Fruit fly (Drosophila melanogaster) ovary, adult (tissue): Measurements from ENCODE around the gene dyw.

Source experiments
- CG17801 ChIP-seq: fragments of 200-800 bp; optimal IDR thresholded peaks from 2 replicates; lab custom pipeline; 2019; ENCODE audit warnings: missing biosample characterization, mild to moderate bottlenecking, missing genetic modification characterization, moderate library complexity; ENCODE audit not compliant: partially characterized antibody

The dyw gene

DNA sequence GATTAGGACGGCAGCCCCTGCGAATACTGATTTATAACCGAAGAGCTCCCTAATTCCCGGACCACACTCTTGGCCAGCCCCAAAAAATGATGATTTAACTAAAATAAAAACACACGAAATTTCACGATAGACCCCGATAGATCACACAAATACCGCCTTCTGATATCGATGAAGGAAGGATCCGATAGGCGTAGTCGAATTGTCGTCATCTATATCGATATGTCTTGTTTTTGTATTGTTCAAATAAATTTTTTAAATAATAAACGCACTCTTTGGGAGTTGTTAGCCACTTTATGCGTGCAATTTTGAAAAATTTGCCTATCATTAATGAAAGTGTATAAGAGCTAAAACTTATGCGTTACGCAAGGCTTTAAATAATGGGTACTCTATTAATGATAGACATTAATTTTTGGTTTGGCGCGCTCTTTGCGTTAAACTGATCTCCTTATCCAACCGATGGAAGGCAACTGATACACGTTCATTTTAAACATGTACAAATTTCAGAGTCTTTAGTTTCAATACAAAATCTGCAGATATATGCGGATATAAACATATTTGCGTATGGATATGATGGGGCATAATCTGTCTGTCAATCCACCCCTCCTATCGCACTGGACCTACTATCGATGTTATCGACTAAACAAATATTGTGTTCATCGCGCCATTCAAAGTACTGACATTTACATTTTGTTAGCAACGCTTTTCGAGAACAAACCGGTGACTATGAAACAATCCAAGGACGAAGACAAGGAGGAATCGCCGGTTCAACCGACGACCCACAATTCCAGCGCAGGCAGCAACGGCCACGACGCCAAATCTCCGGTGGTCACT lies 4.6 kb upstream of the dyw start, which contains the start of the genes Spg7 and Lint-O:
Gene Spg7, minus strand, starts transcription at position 148 of the 831 bp plus-strand sequence.
Gene Lint-O, plus strand, starts transcription at position 638 of the 831 bp plus-strand sequence.
- no peak for TF ChIP-seq CG17801 (GFP tag; lab: Kevin White, UChicago)

DNA sequence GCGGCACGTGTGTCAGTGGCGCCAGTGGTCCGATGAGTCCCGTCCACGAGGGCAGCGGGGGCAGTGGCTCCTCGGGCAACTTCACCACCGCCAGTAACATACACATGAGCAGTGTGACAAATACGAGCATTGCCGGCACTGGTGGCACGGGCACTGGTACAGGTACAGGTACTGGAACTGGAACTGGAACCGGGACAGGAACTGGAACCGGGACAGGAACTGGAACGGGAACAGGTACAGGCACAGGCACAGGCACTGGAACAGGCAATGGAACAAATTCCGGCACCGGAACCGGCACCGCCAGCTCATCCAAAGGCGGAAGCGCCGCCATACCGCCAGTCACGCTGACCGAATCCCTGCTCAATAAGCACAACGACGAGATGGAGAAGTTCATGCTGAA lies 3.3 kb downstream of the dyw start:
- TF ChIP-seq CG17801 (GFP tag; lab: Kevin White, UChicago), result no peak

DNA sequence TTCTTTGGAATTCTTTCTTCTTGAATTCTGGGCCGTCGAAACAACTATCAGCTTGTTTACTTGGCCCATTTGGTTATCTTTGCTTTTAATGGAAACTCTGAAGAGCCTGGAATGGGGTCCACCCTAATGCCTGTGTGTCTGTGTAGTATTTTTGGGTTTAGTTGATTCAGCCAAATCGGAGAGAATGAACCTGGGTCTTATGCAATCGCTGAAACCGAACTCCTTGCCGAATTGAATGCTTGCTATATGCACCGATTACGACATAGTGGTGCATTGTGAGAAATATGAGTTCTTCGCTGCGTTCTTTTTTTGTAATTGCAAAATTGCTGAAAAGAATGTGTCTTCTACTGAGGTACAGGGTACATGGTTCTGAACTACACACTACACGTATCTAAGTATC lies 6.8 kb downstream of the dyw start:
- TF ChIP-seq CG17801 (GFP tag; lab: Kevin White, UChicago), result no peak

DNA sequence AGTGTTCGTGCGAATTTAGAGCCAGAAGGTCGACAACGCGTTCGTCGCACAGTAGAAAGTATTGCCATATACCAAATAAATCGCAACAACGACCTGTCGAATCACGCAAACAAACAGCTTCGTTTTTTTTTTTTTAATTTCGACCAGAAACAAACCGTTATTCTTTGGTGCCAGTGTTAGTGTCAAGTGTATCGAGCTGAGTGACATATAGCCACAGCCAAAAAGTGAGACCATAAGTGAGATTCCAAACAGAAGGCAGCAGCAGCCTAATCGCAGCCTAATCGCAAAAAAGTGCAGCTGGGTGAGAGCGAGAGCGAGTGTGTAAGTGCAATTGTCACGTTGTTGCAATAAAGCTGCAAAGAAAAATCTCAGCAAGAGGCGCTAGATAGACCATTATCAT lies 8.1 kb downstream of the dyw start, which contains the start of gene per:
Gene per, plus strand, starts transcription at position 1 of the 400 bp plus-strand sequence.
- TF ChIP-seq CG17801 (GFP tag; lab: Kevin White, UChicago), result no peak

DNA sequence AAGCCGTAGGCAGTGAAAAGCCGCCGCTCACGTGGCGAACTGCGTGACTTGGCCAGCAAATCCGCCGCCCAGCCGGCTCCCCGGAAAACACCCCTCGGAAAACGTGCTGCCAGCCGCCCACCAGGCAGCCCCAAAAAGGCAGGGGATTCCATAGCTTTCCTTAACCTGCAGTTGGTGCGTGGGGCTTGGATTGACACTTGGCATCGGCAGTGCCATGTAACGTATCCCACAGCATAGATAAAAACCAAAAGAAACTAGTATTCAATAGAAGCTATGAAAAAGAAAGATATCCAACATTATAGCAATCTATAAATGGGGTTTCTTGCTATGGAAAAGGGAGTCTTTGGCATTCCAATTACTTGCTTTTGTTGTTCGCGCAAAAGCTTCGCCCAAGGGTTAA lies 8.7 kb downstream of the dyw start:
- TF ChIP-seq CG17801 (GFP tag; lab: Kevin White, UChicago), result no peak

DNA sequence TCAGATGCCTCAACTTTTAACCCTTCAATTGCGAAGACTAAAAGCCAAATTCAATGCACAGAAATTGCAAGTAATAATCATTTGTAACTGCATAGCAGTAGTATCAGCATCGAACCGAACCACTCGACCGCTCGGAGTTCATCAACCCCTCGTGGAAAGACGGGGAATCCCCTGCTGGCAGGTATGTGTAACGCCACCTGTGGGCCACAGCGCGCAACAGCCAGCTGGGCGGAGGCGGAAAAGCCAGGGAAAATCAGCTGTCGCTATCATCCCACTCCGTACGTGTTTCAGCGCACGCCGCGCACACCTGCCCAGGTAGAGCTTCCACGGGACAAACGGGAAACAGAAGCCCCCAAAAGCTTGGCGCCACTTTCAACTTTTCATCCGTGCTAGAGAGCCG lies 9.2 kb downstream of the dyw start:
- TF ChIP-seq CG17801 (GFP tag; lab: Kevin White, UChicago), result no peak

DNA sequence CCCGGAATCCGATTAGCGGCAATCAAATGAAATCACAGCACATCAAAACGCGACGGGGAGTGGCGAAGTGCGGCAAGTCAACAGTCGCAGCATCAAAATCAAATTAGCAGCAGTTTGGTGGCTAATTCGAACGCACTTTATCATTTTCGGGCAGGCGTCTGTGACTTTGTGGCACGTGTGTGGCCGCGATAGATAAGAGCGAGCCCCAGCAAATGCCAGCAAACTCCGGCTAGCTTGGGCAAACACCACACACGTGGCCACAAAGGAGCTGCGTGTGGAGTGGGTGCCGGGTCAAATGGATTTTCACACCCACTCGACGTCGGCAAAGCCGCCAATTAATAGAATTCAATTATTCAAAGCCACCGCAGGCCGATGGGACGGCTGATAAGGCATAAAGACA lies 9.8 kb downstream of the dyw start:
- TF ChIP-seq CG17801 (GFP tag; lab: Kevin White, UChicago), result no peak

DNA sequence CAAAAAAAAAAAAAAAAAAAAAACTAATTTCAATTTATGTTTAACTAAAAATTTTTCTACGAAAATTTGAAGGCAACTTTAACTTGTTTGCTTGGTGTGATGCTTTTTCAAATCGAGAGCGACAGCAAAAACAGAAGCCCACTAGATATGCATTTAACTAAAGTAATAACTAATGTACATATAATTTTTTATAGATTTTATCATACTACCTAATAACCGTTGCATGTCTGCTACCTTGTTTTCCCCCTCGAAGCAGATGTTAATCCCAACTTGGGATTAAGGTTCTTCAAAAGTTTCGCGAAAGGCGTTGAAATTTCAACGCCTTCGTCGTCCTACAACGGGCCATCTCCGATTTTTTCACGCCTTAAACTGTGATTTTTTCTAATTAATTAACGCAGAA lies 10.9 kb downstream of the dyw start, which contains the start of gene CG2652:
Gene CG2652, minus strand, starts transcription at position 101 of the 400 bp plus-strand sequence.
- no peak for TF ChIP-seq CG17801 (GFP tag; lab: Kevin White, UChicago)

DNA sequence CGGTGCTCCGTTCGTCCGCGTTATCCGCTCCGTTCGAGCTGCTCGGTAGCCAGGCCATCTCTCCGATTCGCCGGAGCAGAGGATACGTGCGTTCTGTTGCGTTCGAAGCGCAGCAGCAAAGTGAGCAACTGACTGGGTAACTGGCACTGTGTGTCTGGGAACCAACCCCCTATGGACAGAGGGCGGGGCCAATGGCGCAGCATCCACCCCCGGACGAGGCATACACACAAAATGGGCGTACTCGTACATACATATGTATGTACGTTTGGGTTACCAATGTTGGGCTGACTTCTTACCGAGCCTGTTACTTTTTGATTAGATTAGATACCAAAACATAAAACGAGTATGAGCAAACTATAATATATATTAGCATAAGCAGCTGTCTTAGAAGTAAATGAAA lies 12.1 kb downstream of the dyw start, which contains the start of gene HLH3B:
Gene HLH3B, minus strand, starts transcription at position 123 of the 400 bp plus-strand sequence.
- no peak for TF ChIP-seq CG17801 (GFP tag; lab: Kevin White, UChicago)

DNA sequence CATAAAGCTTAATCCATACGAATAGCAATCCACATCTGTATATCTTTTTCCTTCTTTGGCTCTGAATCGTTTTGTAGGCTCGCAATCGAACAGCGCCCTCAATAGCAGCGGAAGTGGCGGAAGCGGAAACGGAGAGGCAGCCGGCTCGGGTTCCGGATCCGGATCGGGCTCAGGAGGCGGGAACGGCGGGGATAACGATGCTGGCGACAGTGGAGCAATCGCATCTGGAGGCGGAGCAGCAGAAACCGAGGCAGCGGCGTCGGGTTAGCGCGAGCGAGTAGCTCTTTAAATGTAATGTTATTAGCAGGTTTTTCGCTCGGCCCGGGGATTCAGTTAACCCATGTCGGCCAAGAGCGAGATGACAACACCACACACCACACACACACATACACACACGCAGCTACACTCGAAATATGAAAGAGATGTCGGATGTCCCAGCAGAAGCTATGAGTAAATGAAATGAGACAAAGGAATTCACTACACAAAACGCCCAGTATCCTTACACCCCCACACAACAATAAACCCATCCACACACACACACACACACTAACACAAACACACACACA lies 16.6 kb downstream of the dyw start:
- no peak for TF ChIP-seq CG17801 (GFP tag; lab: Kevin White, UChicago)

DNA sequence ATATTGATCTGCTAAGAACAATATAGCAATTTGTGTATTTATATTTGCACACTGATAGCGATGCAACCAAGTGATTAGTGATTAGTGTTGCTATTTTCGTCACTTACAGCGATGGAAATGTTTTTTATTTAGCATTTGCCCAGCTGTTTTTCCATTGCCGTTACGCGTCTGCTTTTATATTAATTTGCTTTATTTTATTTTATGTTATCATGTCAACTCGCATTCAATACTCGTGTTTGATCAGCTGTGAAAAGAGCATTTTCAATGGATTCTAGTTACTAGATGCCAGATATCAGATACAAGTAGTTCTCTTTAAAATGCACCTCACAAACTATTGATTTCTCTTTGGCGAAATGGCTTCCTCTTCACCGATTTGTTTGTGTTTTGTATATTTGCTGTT lies 30.3 kb downstream of the dyw start:
- TF ChIP-seq CG17801 (GFP tag; lab: Kevin White, UChicago), result no peak

DNA sequence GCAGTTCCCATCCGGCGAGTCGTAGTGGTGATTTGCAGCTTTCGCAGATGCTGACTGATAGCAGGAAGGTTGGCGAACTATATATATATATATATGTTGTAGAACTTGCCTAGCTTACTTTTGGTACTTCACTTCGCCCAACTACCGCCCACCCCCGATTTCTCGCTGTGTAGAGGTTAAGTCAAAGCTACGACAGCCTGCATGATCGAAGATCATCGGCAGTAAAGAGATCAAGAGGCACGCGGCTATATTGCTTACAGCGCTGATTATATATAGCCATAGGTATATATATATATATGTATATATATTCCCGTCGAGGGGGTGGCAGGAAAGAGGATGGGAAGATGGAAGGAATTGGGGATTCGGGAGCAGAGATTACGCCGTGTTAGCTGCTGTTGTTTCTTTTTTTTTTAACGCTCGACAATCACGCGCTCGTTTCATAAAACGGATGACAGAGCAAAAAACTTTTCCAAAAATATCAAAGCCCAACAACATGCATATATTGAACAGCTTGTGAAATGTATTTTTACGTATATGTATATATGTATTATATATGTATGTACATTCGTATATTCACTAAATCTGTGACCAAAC lies 31.0 kb downstream of the dyw start:
- TF ChIP-seq CG17801 (GFP tag; lab: Kevin White, UChicago), result no peak

DNA sequence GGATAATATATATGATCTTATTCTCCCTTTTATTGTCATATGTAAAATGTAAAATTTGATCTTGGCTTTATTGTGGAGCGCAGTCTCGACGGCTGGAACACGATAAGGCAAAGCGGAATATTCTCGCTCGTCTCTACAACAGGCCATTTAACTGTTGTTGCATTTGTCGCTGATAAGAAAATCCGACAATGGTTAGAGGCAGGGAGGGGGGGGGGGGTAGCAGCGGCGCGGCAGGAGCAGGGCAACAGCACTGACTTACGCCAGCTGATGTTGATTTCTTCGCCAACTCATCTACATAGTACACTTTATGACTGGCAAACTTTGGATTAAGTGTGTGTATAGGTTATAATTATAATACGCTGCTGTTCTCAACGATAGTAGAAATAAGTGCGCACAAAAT lies 31.9 kb downstream of the dyw start:
- TF ChIP-seq CG17801 (GFP tag; lab: Kevin White, UChicago), result peak; percentile 17

DNA sequence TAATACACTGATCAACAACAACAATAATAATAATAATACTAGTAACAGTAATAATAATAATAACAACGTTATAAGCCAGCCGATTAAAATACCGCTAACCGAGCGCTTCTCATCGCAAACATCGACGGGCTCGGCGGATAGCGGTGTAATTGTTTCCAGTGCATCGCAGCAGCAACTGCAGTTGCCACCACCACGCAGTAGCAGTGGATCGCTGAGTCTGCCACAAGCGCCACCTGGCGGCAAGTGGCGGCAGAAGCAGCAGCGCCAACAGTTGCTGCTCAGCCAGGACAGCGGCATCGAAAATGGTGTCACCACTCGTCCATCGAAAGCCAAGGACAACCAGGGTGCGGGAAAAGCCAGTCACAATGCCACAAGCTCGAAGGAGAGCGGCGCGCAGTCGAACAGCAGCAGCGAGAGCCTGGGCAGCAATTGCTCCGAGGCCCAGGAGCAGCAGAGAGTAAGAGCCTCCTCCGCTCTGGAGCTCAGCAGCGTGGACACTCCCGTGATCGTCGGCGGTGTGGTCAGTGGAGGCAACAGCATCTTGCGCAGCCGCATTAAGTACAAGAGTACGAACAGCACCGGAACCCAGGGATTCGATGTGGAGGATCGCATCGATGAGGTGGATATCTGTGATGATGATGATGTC lies 34.1 kb downstream of the dyw start:
- TF ChIP-seq CG17801 (GFP tag; lab: Kevin White, UChicago), result no peak
